Worm (Caenorhabditis elegans) whole organism, L2 larva: ENCODE data around the gene cri-2.

Experiments
- C34F6.9 ChIP-seq: fragments of 150-350 bp; optimal IDR thresholded peaks from 2 replicates; lab custom pipeline; 2014; ENCODE audit warnings: missing biosample characterization, missing genetic modification characterization
- F13H6.1 ChIP-seq: sonication (generic microtip); optimal IDR thresholded peaks from 2 replicates; lab custom pipeline; 2016; ENCODE audit warnings: missing genetic modification characterization, missing compliant biosample characterization
- R02D3.7 ChIP-seq: fragments of 150-350 bp; optimal IDR thresholded peaks from 2 replicates; lab custom pipeline; 2014; ENCODE audit warnings: missing biosample characterization, missing genetic modification characterization
- Y55F3AM.14 ChIP-seq: fragments of 200-800 bp; sonication (Bioruptor generic); optimal IDR thresholded peaks from 2 replicates; lab custom pipeline; 2018; ENCODE audit warnings: mild to moderate bottlenecking, missing genetic modification characterization, missing compliant biosample characterization
- ZK546.5 ChIP-seq: sonication (generic microtip); optimal IDR thresholded peaks from 2 replicates; lab custom pipeline; 2017; ENCODE audit warnings: missing biosample characterization, missing genetic modification characterization
- aly-2 ChIP-seq: fragments of 150-350 bp; optimal IDR thresholded peaks from 2 replicates; lab custom pipeline; 2014; ENCODE audit warnings: missing biosample characterization, missing genetic modification characterization
- ama-1 ChIP-seq: fragments of 150-350 bp; optimal IDR thresholded peaks from 2 replicates; lab custom pipeline; 2018; ENCODE audit warnings: inconsistent platforms
- ceh-16 ChIP-seq: fragments of 150-350 bp; optimal IDR thresholded peaks from 2 replicates; lab custom pipeline; 2014; ENCODE audit warnings: missing biosample characterization, missing genetic modification characterization
- ceh-82 ChIP-seq: fragments of 150-350 bp; optimal IDR thresholded peaks from 2 replicates; lab custom pipeline; 2014; ENCODE audit warnings: missing biosample characterization, missing genetic modification characterization
- crh-2 ChIP-seq: sonication (generic microtip); optimal IDR thresholded peaks from 2 replicates; lab custom pipeline; 2017; ENCODE audit warnings: missing biosample characterization, missing genetic modification characterization
- dmd-4 ChIP-seq: sonication (generic microtip); optimal IDR thresholded peaks from 2 replicates; lab custom pipeline; 2017; ENCODE audit warnings: missing biosample characterization, missing genetic modification characterization
- elt-1 ChIP-seq: fragments of 150-350 bp; optimal IDR thresholded peaks from 2 replicates; lab custom pipeline; 2014; ENCODE audit warnings: missing biosample characterization, missing genetic modification characterization
- elt-3 ChIP-seq: sonication (generic microtip); optimal IDR thresholded peaks from 2 replicates; lab custom pipeline; 2017; ENCODE audit warnings: missing biosample characterization, missing genetic modification characterization
- fos-1 ChIP-seq: fragments of 150-350 bp; optimal IDR thresholded peaks from 2 replicates; lab custom pipeline; 2014; ENCODE audit warnings: missing biosample characterization, missing genetic modification characterization
- gmeb-1 ChIP-seq: fragments of 150-350 bp; optimal IDR thresholded peaks from 2 replicates; lab custom pipeline; 2014; ENCODE audit warnings: missing biosample characterization, missing genetic modification characterization
- lin-11 ChIP-seq: fragments of 150-350 bp; sonication (generic microtip); optimal IDR thresholded peaks from 2 replicates; lab custom pipeline; 2014; ENCODE audit warnings: missing biosample characterization, missing genetic modification characterization, inconsistent platforms, mixed read lengths
- lin-13 ChIP-seq: fragments of 150-350 bp; optimal IDR thresholded peaks from 2 replicates; lab custom pipeline; 2014; ENCODE audit warnings: missing biosample characterization, missing genetic modification reagents, missing genetic modification characterization
- lin-39 ChIP-seq: fragments of 150-350 bp; optimal IDR thresholded peaks from 2 replicates; lab custom pipeline; 2014; ENCODE audit warnings: missing biosample characterization, missing genetic modification reagents, missing genetic modification characterization
- lsy-2 ChIP-seq, 2 experiments: fragments of 150-350 bp in 1 of 2; sonication (generic microtip) in 1 of 2; optimal IDR thresholded peaks; 2 replicates each; lab custom pipeline; 2014 to 2017; ENCODE audit warnings: missing biosample characterization in 2 of 2, missing genetic modification characterization in 2 of 2
- mab-5 ChIP-seq: fragments of 150-350 bp; optimal IDR thresholded peaks from 2 replicates; lab custom pipeline; 2014; ENCODE audit warnings: missing biosample characterization, missing genetic modification characterization
- mbf-1 ChIP-seq: sonication (generic microtip); optimal IDR thresholded peaks from 2 replicates; lab custom pipeline; 2017; ENCODE audit warnings: missing biosample characterization, missing genetic modification characterization
- mdl-1 ChIP-seq, 2 experiments: fragments of 150-350 bp in 1 of 2; sonication (generic microtip) in 1 of 2; optimal IDR thresholded peaks; 2 replicates each; lab custom pipeline; 2017; ENCODE audit warnings: missing biosample characterization in 2 of 2, missing genetic modification characterization in 2 of 2
- nhr-10 ChIP-seq: sonication (generic microtip); optimal IDR thresholded peaks from 2 replicates; lab custom pipeline; 2017; ENCODE audit warnings: missing biosample characterization, missing genetic modification characterization
- nhr-12 ChIP-seq: fragments of 150-350 bp; optimal IDR thresholded peaks from 2 replicates; lab custom pipeline; 2014; ENCODE audit warnings: missing biosample characterization, missing genetic modification characterization
- nhr-129 ChIP-seq: fragments of 150-350 bp; optimal IDR thresholded peaks from 2 replicates; lab custom pipeline; 2014; ENCODE audit warnings: missing biosample characterization, missing genetic modification characterization
- nhr-21 ChIP-seq: fragments of 150-350 bp; optimal IDR thresholded peaks from 2 replicates; lab custom pipeline; 2014; ENCODE audit warnings: missing biosample characterization, missing genetic modification characterization
- nhr-23 ChIP-seq: fragments of 150-350 bp; optimal IDR thresholded peaks from 2 replicates; lab custom pipeline; 2014; ENCODE audit warnings: missing biosample characterization, missing genetic modification reagents, missing genetic modification characterization
- nhr-237 ChIP-seq: fragments of 150-350 bp; optimal IDR thresholded peaks from 2 replicates; lab custom pipeline; 2014; ENCODE audit warnings: missing biosample characterization, missing genetic modification characterization
- nhr-6 ChIP-seq: fragments of 150-350 bp; optimal IDR thresholded peaks from 2 replicates; lab custom pipeline; 2014; ENCODE audit warnings: missing biosample characterization, missing genetic modification characterization
- nhr-77 ChIP-seq: fragments of 150-350 bp; optimal IDR thresholded peaks from 2 replicates; lab custom pipeline; 2014; ENCODE audit warnings: missing biosample characterization, missing genetic modification characterization
- peb-1 ChIP-seq: fragments of 150-350 bp; optimal IDR thresholded peaks from 2 replicates; lab custom pipeline; 2014; ENCODE audit warnings: missing biosample characterization, missing genetic modification characterization
- sem-4 ChIP-seq: fragments of 150-350 bp; optimal IDR thresholded peaks from 2 replicates; lab custom pipeline; 2014; ENCODE audit warnings: missing biosample characterization, missing genetic modification reagents, missing genetic modification characterization
- skn-1 ChIP-seq: sonication (generic microtip); optimal IDR thresholded peaks from 2 replicates; lab custom pipeline; 2017; ENCODE audit warnings: missing biosample characterization, missing genetic modification characterization
- sma-3 ChIP-seq: sonication (generic microtip); optimal IDR thresholded peaks from 2 replicates; lab custom pipeline; 2016; ENCODE audit warnings: missing genetic modification reagents, missing genetic modification characterization, missing compliant biosample characterization
- snpc-4 ChIP-seq: fragments of 150-350 bp; optimal IDR thresholded peaks from 2 replicates; lab custom pipeline; 2014; ENCODE audit warnings: missing biosample characterization, missing genetic modification characterization
- unc-55 ChIP-seq: fragments of 150-350 bp; sonication (generic microtip); optimal IDR thresholded peaks from 3 replicates; lab custom pipeline; 2014; ENCODE audit warnings: missing biosample characterization, missing genetic modification reagents, missing genetic modification characterization
- unc-62 ChIP-seq: fragments of 150-350 bp; optimal IDR thresholded peaks from 2 replicates; lab custom pipeline; 2014; ENCODE audit warnings: missing biosample characterization, missing genetic modification reagents, missing genetic modification characterization
- zag-1 ChIP-seq: fragments of 150-350 bp; optimal IDR thresholded peaks from 2 replicates; lab custom pipeline; 2014; ENCODE audit warnings: missing biosample characterization, missing genetic modification characterization
- ztf-1 ChIP-seq: fragments of 200-800 bp; sonication (Bioruptor generic); conservative IDR thresholded peaks from 2 replicates; pipeline ENCODE4 v1.3.6; 2022; ENCODE audit warnings: missing genetic modification characterization, missing compliant biosample characterization
- ztf-11 ChIP-seq: sonication (generic microtip); optimal IDR thresholded peaks from 2 replicates; lab custom pipeline; 2017; ENCODE audit warnings: missing biosample characterization, missing genetic modification characterization
- ztf-4 ChIP-seq: fragments of 150-350 bp; optimal IDR thresholded peaks from 2 replicates; lab custom pipeline; 2014; ENCODE audit warnings: missing biosample characterization, missing genetic modification characterization

The cri-2 gene

ce11 chrV:8239928-8240327 is 38.3 kb downstream of the cri-2 start, which contains the start of gene C16D9.3:
C16D9.3 (minus strand) TSS chrV:8240028.
- no peak for TF ChIP-seq peb-1 (tag; lab: Kevin White, UChicago)
- no peak for TF ChIP-seq R02D3.7 (tag; lab: Kevin White, UChicago)
- no peak for TF ChIP-seq ceh-82 (tag; lab: Kevin White, UChicago)
- TF ChIP-seq lsy-2 (tag; optimal IDR thresholded peaks at IDR 0.05; lab: Kevin White, UChicago): no peak
- no peak for TF ChIP-seq mab-5 (tag; lab: Kevin White, UChicago)
- TF ChIP-seq C34F6.9: no peak
- TF ChIP-seq ztf-4: no peak
- TF ChIP-seq ama-1 (lab: Kevin White, UChicago): no peak
- TF ChIP-seq lin-11 (tag; lab: Kevin White, UChicago): no peak
- TF ChIP-seq nhr-129: no peak
- TF ChIP-seq skn-1 (tag; lab: Kevin White, UChicago): no peak
- no peak for TF ChIP-seq ztf-1
- TF ChIP-seq elt-1 (tag; lab: Kevin White, UChicago): no peak
- TF ChIP-seq mdl-1 (tag; optimal IDR thresholded peaks at IDR 0.05; lab: Kevin White, UChicago): no peak

ce11 chrV:8242798-8243197 is 41.2 kb downstream of the cri-2 start, which contains the start of gene C16D9.4:
C16D9.4 (minus strand) TSS chrV:8242898.
- TF ChIP-seq nhr-21 (tag; lab: Kevin White, UChicago): no peak
- TF ChIP-seq dmd-4: no peak
- TF ChIP-seq ztf-11: no peak
- no peak for TF ChIP-seq elt-3 (tag; lab: Kevin White, UChicago)
- TF ChIP-seq lin-39 (tag; lab: Kevin White, UChicago): no peak
- TF ChIP-seq zag-1 (tag; lab: Kevin White, UChicago): no peak

- no peak for TF ChIP-seq nhr-237 (tag; lab: Kevin White, UChicago)
- no peak for TF ChIP-seq nhr-12 (tag; lab: Kevin White, UChicago)
- TF ChIP-seq fos-1: peak; percentile 73
Measured at ce11 chrV:8243201-8243600, 41.6 kb downstream of the cri-2 start.

ce11 chrV:8245457-8245856 is 43.8 kb downstream of the cri-2 start, which contains the start of gene C16D9.5:
C16D9.5 (minus strand) TSS chrV:8245557.
- no peak for TF ChIP-seq mbf-1 (tag; lab: Kevin White, UChicago)
- no peak for TF ChIP-seq crh-2 (tag; lab: Kevin White, UChicago)
- TF ChIP-seq nhr-23 (tag; lab: Kevin White, UChicago): no peak
- TF ChIP-seq aly-2: no peak
- no peak for TF ChIP-seq ztf-4
- no peak for TF ChIP-seq ztf-11
- no peak for TF ChIP-seq mab-5 (tag; lab: Kevin White, UChicago)
- no peak for TF ChIP-seq fos-1
- TF ChIP-seq lin-39 (tag; lab: Kevin White, UChicago): no peak
- no peak for TF ChIP-seq Y55F3AM.14
- TF ChIP-seq nhr-6 (tag; lab: Kevin White, UChicago): no peak
- no peak for TF ChIP-seq F13H6.1 (tag; lab: Kevin White, UChicago)
- no peak for TF ChIP-seq elt-1 (tag; lab: Kevin White, UChicago)
- TF ChIP-seq snpc-4: no peak
- TF ChIP-seq skn-1 (tag; lab: Kevin White, UChicago): no peak
- TF ChIP-seq dmd-4: no peak
- no peak for TF ChIP-seq ceh-82 (tag; lab: Kevin White, UChicago)

- no peak for TF ChIP-seq lin-39 (tag; lab: Kevin White, UChicago)
- peak; percentile 65 for TF ChIP-seq lin-13 (GFP tag; lab: Kevin White, UChicago)
- no peak for TF ChIP-seq nhr-23 (tag; lab: Kevin White, UChicago)
- peak; percentile 98 for TF ChIP-seq snpc-4
- peak; percentile 42 for TF ChIP-seq ztf-4
- TF ChIP-seq unc-55 (GFP tag; lab: Kevin White, UChicago): peak; percentile 10
- TF ChIP-seq nhr-237 (tag; lab: Kevin White, UChicago): peak; percentile 30
- TF ChIP-seq gmeb-1 (tag; lab: Kevin White, UChicago): peak; percentile 84
- TF ChIP-seq C34F6.9: peak; percentile 23
- TF ChIP-seq nhr-21 (tag; lab: Kevin White, UChicago): peak; percentile 77
- TF ChIP-seq dmd-4: no peak
- TF ChIP-seq nhr-129: peak; percentile 51
- peak; percentile 19 for TF ChIP-seq mab-5 (tag; lab: Kevin White, UChicago)
- peak; percentile 82 for TF ChIP-seq fos-1
- peak; percentile 68 for TF ChIP-seq F13H6.1 (tag; lab: Kevin White, UChicago)
- no peak for TF ChIP-seq peb-1 (tag; lab: Kevin White, UChicago)
- TF ChIP-seq ama-1 (lab: Kevin White, UChicago): peak; percentile 97
- no peak for TF ChIP-seq ztf-1
- TF ChIP-seq sem-4 (tag; lab: Kevin White, UChicago): peak; percentile 37
- TF ChIP-seq ZK546.5: no peak
- peak; percentile 92 for TF ChIP-seq sma-3 (GFP tag; lab: Kevin White, UChicago)
- peak; percentile 78 for TF ChIP-seq crh-2 (tag; lab: Kevin White, UChicago)
- peak; percentile 2 for TF ChIP-seq ceh-16 (tag; lab: Kevin White, UChicago)
- peak; percentile 3 for TF ChIP-seq unc-62 (GFP tag; lab: Kevin White, UChicago)
- TF ChIP-seq mbf-1 (tag; lab: Kevin White, UChicago): no peak
- TF ChIP-seq lsy-2 (tag; optimal IDR thresholded peaks at IDR 0.05; lab: Kevin White, UChicago): peak; percentile 46 to 56
- no peak for TF ChIP-seq nhr-10 (tag; lab: Kevin White, UChicago)
- TF ChIP-seq mdl-1 (tag; optimal IDR thresholded peaks at IDR 0.05; lab: Kevin White, UChicago): peak; percentile 17 to 42
- TF ChIP-seq nhr-77: peak; percentile 3
Measured at ce11 chrV:8247311-8248105, 45.9 kb downstream of the cri-2 start.
